Worm (Caenorhabditis elegans) whole organism, young adult: ENCODE results near the gene gyf-1.

Experiments
- B0035.1 ChIP-seq: sonication (generic microtip); optimal IDR thresholded peaks from 2 replicates; lab custom pipeline; 2016; ENCODE audit warnings: missing genetic modification characterization, mild to moderate bottlenecking, missing compliant biosample characterization, missing genotype, missing genetic modification reagents
- C06A6.2 ChIP-seq: fragments of 200-800 bp; sonication (Bioruptor generic); conservative IDR thresholded peaks from 2 replicates; pipeline ENCODE4 v1.3.6; 2022; ENCODE audit warnings: missing genetic modification characterization, missing compliant biosample characterization
- C17E4.6 ChIP-seq: fragments of 200-800 bp; sonication (Bioruptor generic); IDR thresholded peaks from 2 replicates; pipeline ENCODE4 v1.3.6; 2022; ENCODE audit warnings: missing genetic modification reagents, missing genetic modification characterization, missing compliant biosample characterization
- F23B12.7 ChIP-seq: sonication (generic microtip); optimal IDR thresholded peaks from 2 replicates; lab custom pipeline; 2017; ENCODE audit warnings: missing genetic modification characterization, mild to moderate bottlenecking, missing compliant biosample characterization, antibody characterized with exemption, moderate library complexity; ENCODE audit not compliant: insufficient read depth
- K12H6.12 ChIP-seq: fragments of 200-800 bp; sonication (Bioruptor generic); optimal IDR thresholded peaks from 2 replicates; lab custom pipeline; 2018; ENCODE audit warnings: mild to moderate bottlenecking, missing genetic modification characterization, missing compliant biosample characterization
- Y56A3A.18 ChIP-seq: fragments of 200-800 bp; sonication (Bioruptor generic); IDR thresholded peaks from 2 replicates; pipeline ENCODE4 v1.3.6; 2022; ENCODE audit warnings: missing genetic modification reagents, missing genetic modification characterization, missing compliant biosample characterization
- ZK185.1 ChIP-seq: sonication (generic microtip); optimal IDR thresholded peaks from 2 replicates; lab custom pipeline; 2016; ENCODE audit warnings: mild to moderate bottlenecking, missing genetic modification characterization, missing compliant biosample characterization; ENCODE audit not compliant: poor library complexity, severe bottlenecking
- aptf-3 ChIP-seq: fragments of 200-800 bp; sonication (Bioruptor generic); IDR thresholded peaks from 2 replicates; pipeline ENCODE4 v1.3.6; 2022; ENCODE audit warnings: missing genetic modification characterization, missing compliant biosample characterization
- attf-3 ChIP-seq: fragments of 200-800 bp; sonication (Bioruptor generic); conservative IDR thresholded peaks from 2 replicates; pipeline ENCODE4 v1.3.6; 2022; ENCODE audit warnings: missing genetic modification reagents, missing genetic modification characterization, missing compliant biosample characterization
- attf-5 ChIP-seq: fragments of 200-800 bp; sonication (Bioruptor generic); optimal IDR thresholded peaks from 2 replicates; lab custom pipeline; 2018; ENCODE audit warnings: mild to moderate bottlenecking, missing genetic modification characterization, missing compliant biosample characterization
- cebp-1 ChIP-seq, 2 experiments: fragments of 200-800 bp in 1 of 2; sonication (Bioruptor generic) in 1 of 2; sonication (generic microtip) in 1 of 2; IDR thresholded peaks in 1 of 2; optimal IDR thresholded peaks in 1 of 2; 2 replicates each; pipeline versions ENCODE4 v1.3.6 to Lab custom; 2017 to 2022; ENCODE audit warnings: missing compliant biosample characterization in 2 of 2, missing genetic modification characterization in 2 of 2, mild to moderate bottlenecking in 1 of 2, missing genetic modification reagents in 1 of 2, moderate library complexity in 1 of 2
- ceh-27 ChIP-seq: fragments of 200-800 bp; sonication (Bioruptor generic); optimal IDR thresholded peaks from 2 replicates; lab custom pipeline; 2018; ENCODE audit warnings: mild to moderate bottlenecking, missing genetic modification characterization, moderate library complexity, missing compliant biosample characterization
- ceh-58 ChIP-seq: fragments of 200-800 bp; sonication (Bioruptor generic); IDR thresholded peaks from 2 replicates; pipeline ENCODE4 v1.3.6; 2022; ENCODE audit warnings: missing genetic modification characterization, missing compliant biosample characterization
- ceh-91 ChIP-seq: fragments of 200-800 bp; sonication (Bioruptor generic); IDR thresholded peaks from 2 replicates; pipeline ENCODE4 v1.3.6; 2022; ENCODE audit warnings: missing genetic modification reagents, missing genetic modification characterization, missing compliant biosample characterization
- die-1 ChIP-seq: sonication (generic microtip); optimal IDR thresholded peaks from 2 replicates; lab custom pipeline; 2016; ENCODE audit warnings: missing genotype, mild to moderate bottlenecking, missing genetic modification characterization, missing compliant biosample characterization
- dox-1 ChIP-seq: fragments of 200-800 bp; sonication (Bioruptor generic); IDR thresholded peaks from 2 replicates; pipeline ENCODE4 v1.3.6; 2022; ENCODE audit warnings: missing genetic modification reagents, missing genetic modification characterization, missing compliant biosample characterization
- ets-4 ChIP-seq: fragments of 200-800 bp; sonication (Bioruptor generic); optimal IDR thresholded peaks from 2 replicates; lab custom pipeline; 2018; ENCODE audit warnings: mild to moderate bottlenecking, missing genetic modification characterization, missing compliant biosample characterization
- gei-17 ChIP-seq: fragments of 200-800 bp; sonication (Bioruptor generic); optimal IDR thresholded peaks from 2 replicates; lab custom pipeline; 2018; ENCODE audit warnings: mild to moderate bottlenecking, missing genetic modification characterization, missing compliant biosample characterization
- hmg-1.2 ChIP-seq: fragments of 200-800 bp; sonication (Bioruptor generic); IDR thresholded peaks from 2 replicates; pipeline ENCODE4 v1.3.6; 2022; ENCODE audit warnings: missing genetic modification reagents, missing genetic modification characterization, missing compliant biosample characterization
- let-607 ChIP-seq, 2 experiments: fragments of 200-800 bp in 1 of 2; sonication (Bioruptor generic) in 1 of 2; sonication (generic microtip) in 1 of 2; optimal IDR thresholded peaks; 2 replicates each; lab custom pipeline; 2016 to 2018; ENCODE audit warnings: mild to moderate bottlenecking in 2 of 2, missing compliant biosample characterization in 2 of 2, missing genetic modification characterization in 2 of 2, moderate library complexity in 2 of 2, missing genotype in 1 of 2
- lin-35 ChIP-seq, 3 experiments: fragments of 150-350 bp in 2 of 3; sonication (generic microtip) in 1 of 3; optimal IDR thresholded peaks; 2 replicates each; lab custom pipeline; 2014 to 2018; ENCODE audit warnings: missing biosample characterization in 3 of 3, missing genetic modification characterization in 3 of 3, missing genetic modification reagents in 3 of 3
- lir-1 ChIP-seq: fragments of 200-800 bp; sonication (Bioruptor generic); conservative IDR thresholded peaks from 2 replicates; pipeline ENCODE4 v1.3.6; 2022; ENCODE audit warnings: missing genetic modification reagents, missing genetic modification characterization, missing compliant biosample characterization
- madf-3 ChIP-seq: fragments of 200-800 bp; sonication (Bioruptor generic); IDR thresholded peaks from 2 replicates; pipeline ENCODE4 v1.3.6; 2022; ENCODE audit warnings: missing genetic modification reagents, missing genetic modification characterization, missing compliant biosample characterization
- mcd-1 ChIP-seq: fragments of 200-800 bp; sonication (Bioruptor generic); IDR thresholded peaks from 2 replicates; pipeline ENCODE4 v1.3.6; 2022; ENCODE audit warnings: missing genetic modification reagents, missing genetic modification characterization, missing compliant biosample characterization
- nhr-80 ChIP-seq: sonication (generic microtip); optimal IDR thresholded peaks from 2 replicates; lab custom pipeline; 2016; ENCODE audit warnings: missing genetic modification characterization, missing compliant biosample characterization
- pbrm-1 ChIP-seq: fragments of 200-800 bp; sonication (Bioruptor generic); IDR thresholded peaks from 2 replicates; pipeline ENCODE4 v1.3.6; 2022; ENCODE audit warnings: missing genetic modification reagents, missing genetic modification characterization, missing compliant biosample characterization
- snpc-3.4 ChIP-seq: sonication (generic microtip); optimal IDR thresholded peaks from 2 replicates; lab custom pipeline; 2017; ENCODE audit warnings: missing genetic modification characterization, mild to moderate bottlenecking, missing compliant biosample characterization, antibody characterized with exemption, moderate library complexity, missing genotype, missing genetic modification reagents
- tbx-9 ChIP-seq: sonication (generic microtip); optimal IDR thresholded peaks from 2 replicates; lab custom pipeline; 2016; ENCODE audit warnings: borderline replicate concordance, missing genetic modification characterization, inconsistent platforms, missing compliant biosample characterization
- unc-130 ChIP-seq: sonication (generic microtip); optimal IDR thresholded peaks from 2 replicates; lab custom pipeline; 2016; ENCODE audit warnings: missing genetic modification reagents, missing genetic modification characterization, missing compliant biosample characterization
- unc-62 ChIP-seq: fragments of 150-350 bp; optimal IDR thresholded peaks from 2 replicates; lab custom pipeline; 2014; ENCODE audit warnings: missing biosample characterization, missing genetic modification reagents, missing genetic modification characterization
- zfh-2 ChIP-seq: fragments of 200-800 bp; sonication (Bioruptor generic); conservative IDR thresholded peaks from 2 replicates; pipeline ENCODE4 v1.3.6; 2022; ENCODE audit warnings: missing genetic modification reagents, missing genetic modification characterization, missing compliant biosample characterization
- ztf-22 ChIP-seq: fragments of 200-800 bp; sonication (Bioruptor generic); optimal IDR thresholded peaks from 2 replicates; lab custom pipeline; 2018; ENCODE audit warnings: mild to moderate bottlenecking, missing genetic modification characterization, moderate library complexity, missing compliant biosample characterization
- ztf-25 ChIP-seq: fragments of 200-800 bp; sonication (Bioruptor generic); IDR thresholded peaks from 2 replicates; pipeline ENCODE4 v1.3.6; 2022; ENCODE audit warnings: missing genetic modification reagents, missing genetic modification characterization, missing compliant biosample characterization
- ztf-6 ChIP-seq: fragments of 200-800 bp; sonication (Bioruptor generic); IDR thresholded peaks from 2 replicates; pipeline ENCODE4 v1.3.6; 2022; ENCODE audit warnings: missing genetic modification reagents, missing genetic modification characterization, missing compliant biosample characterization

The gyf-1 gene

ce11 chrII:6683663-6684285, at the start of gene gyf-1:
TSS of gene gyf-1 (plus strand) at chrII:6684235.
- TF ChIP-seq ztf-22, result no peak
- TF ChIP-seq K12H6.12, result peak; percentile 49
- TF ChIP-seq ceh-58 (GFP tag; lab: Robert Waterston, UW), result no peak
- TF ChIP-seq zfh-2, result peak; percentile 68; the same call in 1 of the 2 replicates
- peak; percentile 56; the same call in 1 of the 2 replicates for TF ChIP-seq madf-3 (GFP tag; lab: Robert Waterston, UW)
- TF ChIP-seq nhr-80 (tag; lab: Kevin White, UChicago), result peak; percentile 74
- TF ChIP-seq ZK185.1 (tag; lab: Kevin White, UChicago), result peak; percentile 3
- peak; percentile 39 for TF ChIP-seq ceh-27 (GFP tag; lab: Kevin White, UChicago)
- TF ChIP-seq let-607 (tag; optimal IDR thresholded peaks at IDR 0.05; lab: Kevin White, UChicago), result peak in 1 of 2 experiments; percentile 34
- peak; percentile 80 for TF ChIP-seq attf-5 (GFP tag; lab: Kevin White, UChicago)
- peak in 1 of 3 experiments; percentile 27 for TF ChIP-seq lin-35 (GFP tag; optimal IDR thresholded peaks at IDR 0.05; lab: Kevin White, UChicago)
- peak; percentile 81 for TF ChIP-seq hmg-1.2
- TF ChIP-seq mcd-1 (GFP tag; lab: Robert Waterston, UW), result peak; percentile 13; the same call in 1 of the 2 replicates
- TF ChIP-seq tbx-9 (tag; lab: Kevin White, UChicago), result no peak
- TF ChIP-seq attf-3 (GFP tag; lab: Robert Waterston, UW), result no peak
- TF ChIP-seq dox-1 (GFP tag; lab: Robert Waterston, UW), result peak; percentile 57; the same call in 1 of the 2 replicates

- no peak for TF ChIP-seq gei-17
- TF ChIP-seq cebp-1 (GFP tag; IDR thresholded peaks at IDR 0.05; lab: Robert Waterston, UW), result no peak
- peak; percentile 13 for TF ChIP-seq cebp-1 (tag; optimal IDR thresholded peaks at IDR 0.05; lab: Kevin White, UChicago)
Measured at ce11 chrII:6636136-6636535, 47.9 kb upstream of the gyf-1 start, which contains the start of gene T19D12.5. TSS of gene T19D12.5 (minus strand) at chrII:6636236.

- TF ChIP-seq pbrm-1 (GFP tag; lab: Robert Waterston, UW) (no peak), ets-4 (GFP tag; lab: Kevin White, UChicago) (no peak), aptf-3 (no peak), ceh-91 (GFP tag; lab: Robert Waterston, UW) (no peak), snpc-3.4 (tag; lab: Kevin White, UChicago) (no peak), Y56A3A.18 (GFP tag; lab: Robert Waterston, UW) (no peak), ztf-6 (GFP tag; lab: Robert Waterston, UW) (no peak)
- TF ChIP-seq, all 124 proteins: peak for 0
Measured at ce11 chrII:6637854-6638253, 46.2 kb upstream of the gyf-1 start.

- no peak for TF ChIP-seq attf-3 (GFP tag; lab: Robert Waterston, UW)
- no peak for TF ChIP-seq lir-1 (GFP tag; lab: Robert Waterston, UW)
- TF ChIP-seq unc-130 (GFP tag; lab: Kevin White, UChicago), result no peak
- TF ChIP-seq B0035.1, result no peak
- no peak for TF ChIP-seq unc-62 (GFP tag; lab: Kevin White, UChicago)
- no peak for TF ChIP-seq ztf-25
- TF ChIP-seq F23B12.7 (tag; lab: Kevin White, UChicago), result no peak
- no peak for TF ChIP-seq C06A6.2
- TF ChIP-seq pbrm-1 (GFP tag; lab: Robert Waterston, UW), result no peak
- TF ChIP-seq C17E4.6 (GFP tag; lab: Robert Waterston, UW), result no peak
- TF ChIP-seq die-1 (tag; lab: Kevin White, UChicago), result no peak
- TF ChIP-seq dox-1 (GFP tag; lab: Robert Waterston, UW), result no peak
Measured at ce11 chrII:6642180-6642579, 41.9 kb upstream of the gyf-1 start.
